Fruit fly (Drosophila melanogaster) whole organism, embryonic: ENCODE measurements around the gene Rack1.
A peak's percentile ranks its signal among the peaks of the same experiment; 100 is the strongest.

ENCODE experiments used
- Abd-B ChIP-seq: fragments of 200-800 bp; sonication (Bioruptor generic); optimal IDR thresholded peaks from 2 replicates; lab custom pipeline; 2018; ENCODE audit warnings: missing biosample characterization, mild to moderate bottlenecking, missing genetic modification characterization, moderate library complexity
- Antp ChIP-seq: fragments of 200-800 bp; sonication (Bioruptor generic); optimal IDR thresholded peaks from 3 replicates; lab custom pipeline; 2016; ENCODE audit warnings: missing biosample characterization, missing genetic modification characterization
- BEAF-32 ChIP-seq: fragments of 200-800 bp; sonication (Bioruptor generic); optimal IDR thresholded peaks from 3 replicates; lab custom pipeline; 2017; ENCODE audit warnings: missing biosample characterization, missing genetic modification characterization, mild to moderate bottlenecking, moderate library complexity, missing genetic modification reagents
- Blimp-1 ChIP-seq: fragments of 200-800 bp; sonication (Bioruptor generic); optimal IDR thresholded peaks from 3 replicates; lab custom pipeline; 2018; ENCODE audit warnings: missing biosample characterization, missing genetic modification characterization, mild to moderate bottlenecking, moderate library complexity, missing genetic modification reagents
- CG10147 ChIP-seq: fragments of 200-800 bp; sonication (Bioruptor generic); optimal IDR thresholded peaks from 2 replicates; lab custom pipeline; 2019; ENCODE audit warnings: missing biosample characterization, mild to moderate bottlenecking, missing genetic modification characterization, moderate library complexity
- CG10959 ChIP-seq: fragments of 200-800 bp; sonication (Bioruptor generic); IDR thresholded peaks from 2 replicates; pipeline ENCODE4 v1.3.6; 2022; ENCODE audit warnings: missing biosample characterization, missing genetic modification characterization
- CG11085 ChIP-seq: fragments of 200-800 bp; sonication (Bioruptor generic); IDR thresholded peaks from 2 replicates; pipeline ENCODE4 v1.3.6; 2022; ENCODE audit warnings: missing biosample characterization, missing genetic modification characterization
- CG11696 ChIP-seq: fragments of 200-800 bp; sonication (Bioruptor generic); IDR thresholded peaks from 2 replicates; pipeline ENCODE4 v1.3.6; 2022; ENCODE audit warnings: missing biosample characterization, missing genetic modification characterization
- CG12769 ChIP-seq: fragments of 200-800 bp; sonication (Bioruptor generic); optimal IDR thresholded peaks from 2 replicates; lab custom pipeline; 2019; ENCODE audit warnings: missing biosample characterization, mild to moderate bottlenecking, missing genetic modification characterization, moderate library complexity
- CG13296 ChIP-seq: fragments of 200-800 bp; sonication (Bioruptor generic); optimal IDR thresholded peaks from 3 replicates; lab custom pipeline; 2018; ENCODE audit warnings: missing biosample characterization, mild to moderate bottlenecking, missing genetic modification characterization
- CG14050 ChIP-seq: fragments of 200-800 bp; sonication (Bioruptor generic); IDR thresholded peaks from 3 replicates; pipeline ENCODE4 v1.3.6; 2022; ENCODE audit warnings: missing biosample characterization, missing genetic modification characterization
- CG14965 ChIP-seq: fragments of 200-800 bp; sonication (Bioruptor generic); optimal IDR thresholded peaks from 2 replicates; lab custom pipeline; 2016; ENCODE audit warnings: missing biosample characterization, missing genetic modification characterization, borderline replicate concordance
- CG15073 ChIP-seq: fragments of 200-800 bp; sonication (Bioruptor generic); optimal IDR thresholded peaks from 2 replicates; lab custom pipeline; 2016; ENCODE audit warnings: missing biosample characterization, missing genetic modification characterization
- CG1602 ChIP-seq: fragments of 200-800 bp; sonication (Bioruptor generic); optimal IDR thresholded peaks from 3 replicates; lab custom pipeline; 2016; ENCODE audit warnings: missing biosample characterization, missing genetic modification characterization
- CG17361 ChIP-seq: fragments of 200-800 bp; sonication (Bioruptor generic); IDR thresholded peaks from 3 replicates; pipeline ENCODE4 v1.3.6; 2022; ENCODE audit warnings: missing biosample characterization, missing genetic modification characterization
- CG17612 ChIP-seq: fragments of 200-800 bp; sonication (Bioruptor generic); IDR thresholded peaks from 2 replicates; pipeline ENCODE4 v1.3.6; 2022; ENCODE audit warnings: missing biosample characterization, missing genetic modification characterization
- CG30403 ChIP-seq: fragments of 200-800 bp; sonication (Bioruptor generic); optimal IDR thresholded peaks from 3 replicates; lab custom pipeline; 2016; ENCODE audit warnings: missing biosample characterization, missing genetic modification characterization
- CG3065 ChIP-seq: fragments of 200-800 bp; sonication (Bioruptor generic); optimal IDR thresholded peaks from 2 replicates; lab custom pipeline; 2016; ENCODE audit warnings: missing biosample characterization, missing genetic modification characterization
- CG6272 ChIP-seq: fragments of 200-800 bp; sonication (Bioruptor generic); IDR thresholded peaks from 2 replicates; pipeline ENCODE4 v1.3.6; 2022; ENCODE audit warnings: missing biosample characterization, missing genetic modification characterization
- CG6689 ChIP-seq: fragments of 200-800 bp; sonication (Bioruptor generic); IDR thresholded peaks from 2 replicates; pipeline ENCODE4 v1.3.6; 2022; ENCODE audit warnings: missing biosample characterization, missing genetic modification characterization
- CG7786 ChIP-seq: fragments of 200-800 bp; sonication (Bioruptor generic); optimal IDR thresholded peaks from 2 replicates; lab custom pipeline; 2016; ENCODE audit warnings: missing biosample characterization, missing genetic modification characterization
- CG8359 ChIP-seq: fragments of 200-800 bp; sonication (Bioruptor generic); optimal IDR thresholded peaks from 2 replicates; lab custom pipeline; 2017; ENCODE audit warnings: missing biosample characterization, mild to moderate bottlenecking, missing genetic modification characterization, borderline replicate concordance
- CG8944 ChIP-seq: fragments of 200-800 bp; sonication (Bioruptor generic); optimal IDR thresholded peaks from 3 replicates; lab custom pipeline; 2016; ENCODE audit warnings: missing biosample characterization, missing genetic modification characterization
- CG9797 ChIP-seq: fragments of 200-800 bp; sonication (Bioruptor generic); optimal IDR thresholded peaks from 3 replicates; lab custom pipeline; 2018; ENCODE audit warnings: missing biosample characterization, mild to moderate bottlenecking, missing genetic modification characterization
- Dfd ChIP-seq, 2 experiments: fragments of >200 bp; optimal IDR thresholded peaks; 2 replicates each; lab custom pipeline; 2017; ENCODE audit warnings: missing biosample characterization in 2 of 2, missing genetic modification characterization in 2 of 2
- Dip3 ChIP-seq: fragments of 200-800 bp; sonication (Bioruptor generic); optimal IDR thresholded peaks from 3 replicates; lab custom pipeline; 2016; ENCODE audit warnings: missing biosample characterization, missing genetic modification characterization
- Ets65A ChIP-seq: fragments of 200-800 bp; sonication (Bioruptor generic); peaks from one replicate; lab custom pipeline; 2016; ENCODE audit warnings: missing biosample characterization, missing genetic modification characterization
- HHEX ChIP-seq: fragments of 200-800 bp; sonication (Bioruptor generic); optimal IDR thresholded peaks from 3 replicates; lab custom pipeline; 2017; ENCODE audit warnings: missing biosample characterization, mild to moderate bottlenecking, missing genetic modification characterization, missing genetic modification reagents
- HmgZ ChIP-seq: fragments of 200-800 bp; sonication (Bioruptor generic); optimal IDR thresholded peaks from 2 replicates; lab custom pipeline; 2018; ENCODE audit warnings: missing biosample characterization, mild to moderate bottlenecking, missing genetic modification characterization
- Kr ChIP-seq: fragments of 200-800 bp; sonication (Bioruptor generic); optimal IDR thresholded peaks from 2 replicates; lab custom pipeline; 2017; ENCODE audit warnings: missing biosample characterization, mild to moderate bottlenecking, missing genetic modification characterization
- Nf-YA ChIP-seq: fragments of 200-800 bp; sonication (Bioruptor generic); IDR thresholded peaks from 2 replicates; pipeline ENCODE4 v1.3.6; 2022; ENCODE audit warnings: missing biosample characterization, missing genetic modification characterization
- Ravus ChIP-seq: fragments of 200-800 bp; sonication (Bioruptor generic); IDR thresholded peaks from 2 replicates; pipeline ENCODE4 v1.3.6; 2022; ENCODE audit warnings: missing biosample characterization, missing genetic modification characterization
- chif ChIP-seq, 2 experiments: fragments of 200-800 bp; sonication (Bioruptor generic); optimal IDR thresholded peaks; 3 replicates each; lab custom pipeline; 2016; ENCODE audit warnings: missing biosample characterization in 2 of 2, missing genetic modification characterization in 2 of 2
- dan ChIP-seq: fragments of 200-800 bp; sonication (Bioruptor generic); IDR thresholded peaks from 2 replicates; pipeline ENCODE4 v1.3.6; 2022; ENCODE audit warnings: missing biosample characterization, missing genetic modification characterization
- dpn ChIP-seq, 2 experiments: fragments of 200-800 bp; sonication (Bioruptor generic); optimal IDR thresholded peaks; 3 replicates each; lab custom pipeline; 2016; ENCODE audit warnings: missing biosample characterization in 2 of 2, missing genetic modification characterization in 2 of 2
- ftz-f1 ChIP-seq: fragments of 200-800 bp; sonication (Bioruptor generic); optimal IDR thresholded peaks from 2 replicates; lab custom pipeline; 2016; ENCODE audit warnings: missing biosample characterization, missing genetic modification characterization
- h ChIP-seq: fragments of >200 bp; optimal IDR thresholded peaks from 2 replicates; lab custom pipeline; 2017
- jigr1 ChIP-seq: fragments of 200-800 bp; sonication (Bioruptor generic); IDR thresholded peaks from 3 replicates; pipeline ENCODE4 v1.3.6; 2022; ENCODE audit warnings: missing biosample characterization, missing genetic modification characterization
- lab ChIP-seq: fragments of 200-800 bp; sonication (Bioruptor generic); optimal IDR thresholded peaks from 3 replicates; lab custom pipeline; 2017; ENCODE audit warnings: missing biosample characterization, missing genetic modification characterization, mild to moderate bottlenecking, moderate library complexity, missing genetic modification reagents
- luna ChIP-seq: fragments of 200-800 bp; sonication (Bioruptor generic); optimal IDR thresholded peaks from 2 replicates; lab custom pipeline; 2016; ENCODE audit warnings: missing biosample characterization, missing genetic modification characterization
- nerfin-1 ChIP-seq: fragments of 200-800 bp; sonication (Bioruptor generic); optimal IDR thresholded peaks from 3 replicates; lab custom pipeline; 2019; ENCODE audit warnings: missing biosample characterization, mild to moderate bottlenecking, missing genetic modification characterization, moderate library complexity
- pho ChIP-seq: fragments of 200-800 bp; sonication (Bioruptor generic); optimal IDR thresholded peaks from 2 replicates; lab custom pipeline; 2016; ENCODE audit warnings: missing biosample characterization, missing genetic modification characterization
- pita ChIP-seq: fragments of 200-800 bp; sonication (Bioruptor generic); optimal IDR thresholded peaks from 2 replicates; lab custom pipeline; 2017; ENCODE audit warnings: missing biosample characterization, mild to moderate bottlenecking, missing genetic modification characterization
- prd ChIP-seq, 3 experiments: fragments of >200 bp in 2 of 3; fragments of 200-800 bp in 1 of 3; sonication (Bioruptor generic) in 1 of 3; optimal IDR thresholded peaks in 2 of 3; IDR thresholded peaks in 1 of 3; 2 replicates in 2 of 3; 3 replicates in 1 of 3; pipeline versions ENCODE4 v1.3.6 to Lab custom; 2017 to 2022; ENCODE audit warnings: missing biosample characterization in 1 of 3, missing genetic modification characterization in 1 of 3
- sima ChIP-seq: fragments of 200-800 bp; sonication (Bioruptor generic); optimal IDR thresholded peaks from 2 replicates; lab custom pipeline; 2016; ENCODE audit warnings: missing biosample characterization, missing genetic modification characterization
- sqz ChIP-seq: fragments of 200-800 bp; sonication (Bioruptor generic); optimal IDR thresholded peaks from 3 replicates; lab custom pipeline; 2018; ENCODE audit warnings: missing biosample characterization, mild to moderate bottlenecking, missing genetic modification characterization
- stc ChIP-seq: fragments of 200-800 bp; sonication (Bioruptor generic); IDR thresholded peaks from 2 replicates; pipeline ENCODE4 v1.3.6; 2022; ENCODE audit warnings: missing biosample characterization, missing genetic modification characterization
- vvl ChIP-seq: fragments of 200-800 bp; sonication (Bioruptor generic); IDR thresholded peaks from 2 replicates; pipeline ENCODE4 v1.3.6; 2022; ENCODE audit warnings: missing biosample characterization, missing genetic modification characterization

Gene Rack1

dm6 chr2L:7827045-7828004, at the start of gene Rack1, which contains the start of gene mts (continued):
- TF ChIP-seq CG8359 (GFP tag; lab: Kevin White, UChicago): peak; percentile 74
- peak; percentile 73 for TF ChIP-seq nerfin-1 (tag; lab: Kevin White, UChicago)
- peak; percentile 6 for TF ChIP-seq sima (GFP tag; lab: Kevin White, UChicago)
- TF ChIP-seq Dfd (GFP tag; optimal IDR thresholded peaks at IDR 0.05; lab: Kevin White, UChicago): no peak
- peak; percentile 36 for TF ChIP-seq Abd-B (GFP tag; lab: Kevin White, UChicago)
- peak; percentile 91 for TF ChIP-seq vvl (GFP tag; lab: Robert Waterston, UW)
- peak; percentile 42 for TF ChIP-seq luna (GFP tag; lab: Kevin White, UChicago)
- TF ChIP-seq CG13296 (GFP tag; lab: Kevin White, UChicago): peak; percentile 92
- TF ChIP-seq CG6272 (GFP tag; lab: Robert Waterston, UW): peak; percentile 35; the same call in 1 of the 2 replicates
- peak; percentile 82 for TF ChIP-seq stc (GFP tag; lab: Robert Waterston, UW)
- TF ChIP-seq Antp: peak; percentile 40
- TF ChIP-seq CG1602 (GFP tag; lab: Kevin White, UChicago): peak; percentile 77
- peak; percentile 85 for TF ChIP-seq Nf-YA (GFP tag; lab: Robert Waterston, UW)
- peak; percentile 68 for TF ChIP-seq CG8944 (GFP tag; lab: Kevin White, UChicago)
- peak; percentile 28 for TF ChIP-seq Blimp-1 (GFP tag; lab: Kevin White, UChicago)
- TF ChIP-seq lab (GFP tag; lab: Kevin White, UChicago): peak; percentile 96
- TF ChIP-seq jigr1: no peak
- TF ChIP-seq pho: peak; percentile 71
- no peak for TF ChIP-seq prd (optimal IDR thresholded peaks at IDR 0.05; lab: Kevin White, UChicago)
- TF ChIP-seq prd (GFP tag; IDR thresholded peaks at IDR 0.05; lab: Robert Waterston, UW): peak; percentile 57; the same call in 2 of the 3 replicates
- TF ChIP-seq dpn (GFP tag; optimal IDR thresholded peaks at IDR 0.05; lab: Kevin White, UChicago): peak; percentile 66 to 80
- no peak for TF ChIP-seq CG14965 (GFP tag; lab: Kevin White, UChicago)
- peak; percentile 77 for TF ChIP-seq CG12769
- peak; percentile 95 for TF ChIP-seq HHEX
- no peak for TF ChIP-seq CG15073
- TF ChIP-seq CG11085 (GFP tag; lab: Robert Waterston, UW): peak; percentile 74
- TF ChIP-seq Ravus (GFP tag; lab: Robert Waterston, UW): peak; percentile 38
- TF ChIP-seq CG11696 (GFP tag; lab: Robert Waterston, UW): peak; percentile 72
- TF ChIP-seq CG14050: peak; percentile 73
- peak; percentile 34 for TF ChIP-seq pita (GFP tag; lab: Kevin White, UChicago)
- TF ChIP-seq sqz (GFP tag; lab: Kevin White, UChicago): peak; percentile 90
- peak; percentile 67 for TF ChIP-seq BEAF-32 (GFP tag; lab: Kevin White, UChicago)
- TF ChIP-seq ftz-f1 (GFP tag; lab: Kevin White, UChicago): no peak
- TF ChIP-seq CG10959: peak; percentile 71
- peak; percentile 69; the same call in 1 of the 2 replicates for TF ChIP-seq CG17612 (GFP tag; lab: Robert Waterston, UW)
- TF ChIP-seq chif (GFP tag; optimal IDR thresholded peaks at IDR 0.05; lab: Kevin White, UChicago): peak; percentile 45 to 68
- peak; percentile 59 for TF ChIP-seq Dip3 (GFP tag; lab: Kevin White, UChicago)
- TF ChIP-seq CG17361 (GFP tag; lab: Robert Waterston, UW): peak; percentile 63; the same call in 2 of the 3 replicates
- TF ChIP-seq CG3065 (GFP tag; lab: Kevin White, UChicago): peak; percentile 69
- TF ChIP-seq CG6689 (GFP tag; lab: Robert Waterston, UW): peak; percentile 32; the same call in 1 of the 2 replicates
- no peak for TF ChIP-seq h (lab: Kevin White, UChicago)
- peak; percentile 75 for TF ChIP-seq CG7786 (GFP tag; lab: Kevin White, UChicago)
- peak; percentile 65 for TF ChIP-seq HmgZ (tag; lab: Kevin White, UChicago)
- TF ChIP-seq Ets65A: peak; percentile 95
- no peak for TF ChIP-seq dan (GFP tag; lab: Robert Waterston, UW)
- peak; percentile 73 for TF ChIP-seq Kr (GFP tag; lab: Kevin White, UChicago)
- TF ChIP-seq CG10147 (GFP tag; lab: Kevin White, UChicago): peak; percentile 60
- TF ChIP-seq CG30403 (GFP tag; lab: Kevin White, UChicago): peak; percentile 60
- TF ChIP-seq CG9797 (GFP tag; lab: Kevin White, UChicago): peak; percentile 71
